Worm (Caenorhabditis elegans) whole organism, L4 larva: ENCODE measurements around the gene ugt-60.
"Not testable (repeated sequence)": the region's sequence is repeated elsewhere in the genome, so short reads cannot be mapped to it uniquely, and the experiment has no call there.

ENCODE experiments used
- ZK546.5 ChIP-seq, 2 experiments: sonication (generic microtip); optimal IDR thresholded peaks; 2 replicates each; lab custom pipeline; 2017; ENCODE audit warnings: missing biosample characterization in 2 of 2, missing genetic modification characterization in 2 of 2
- lin-13 ChIP-seq: fragments of 150-350 bp; optimal IDR thresholded peaks from 2 replicates; lab custom pipeline; 2014; ENCODE audit warnings: missing biosample characterization, missing genetic modification reagents, missing genetic modification characterization
- lin-39 ChIP-seq: fragments of 150-350 bp; optimal IDR thresholded peaks from 2 replicates; lab custom pipeline; 2014; ENCODE audit warnings: missing biosample characterization, missing genetic modification reagents, missing genetic modification characterization
- mdl-1 ChIP-seq, 2 experiments: fragments of 150-350 bp in 1 of 2; sonication (generic microtip) in 1 of 2; optimal IDR thresholded peaks; 2 replicates each; lab custom pipeline; 2014 to 2017; ENCODE audit warnings: missing biosample characterization in 2 of 2, missing genetic modification characterization in 2 of 2
- mep-1 ChIP-seq: fragments of 150-350 bp; sonication (generic microtip); optimal IDR thresholded peaks from 3 replicates; lab custom pipeline; 2014; ENCODE audit warnings: missing biosample characterization, missing genetic modification characterization
- tra-1 ChIP-seq: fragments of 200-800 bp; sonication (Bioruptor generic); IDR thresholded peaks from 2 replicates; pipeline ENCODE4 v1.3.6; 2022; ENCODE audit warnings: missing genetic modification reagents, missing genetic modification characterization, missing compliant biosample characterization
- ztf-7 ChIP-seq: fragments of 150-350 bp; optimal IDR thresholded peaks from 2 replicates; lab custom pipeline; 2014; ENCODE audit warnings: missing biosample characterization, missing genetic modification characterization

- not testable (repeated sequence) for TF ChIP-seq lin-13; mep-1 (tag; lab: Kevin White, UChicago); tra-1 (GFP tag; lab: Robert Waterston, UW); ZK546.5 (tag; optimal IDR thresholded peaks at IDR 0.05; lab: Kevin White, UChicago); ztf-7; lin-39; mdl-1 (tag; optimal IDR thresholded peaks at IDR 0.05; lab: Kevin White, UChicago)
Measured at ce11 chrIII:9682729-9683128, 3.9 kb upstream of the ugt-60 start, which contains the start of gene C07A9.5.
